Worm (Caenorhabditis elegans) whole organism, mixed stage, embryonic: ENCODE data around the gene scl-1.

ENCODE experiments used
- blmp-1 ChIP-seq: fragments of 150-350 bp; optimal IDR thresholded peaks from 2 replicates; lab custom pipeline; 2014; ENCODE audit warnings: missing biosample characterization, missing genetic modification characterization
- ceh-43 ChIP-seq: fragments of 200-800 bp; sonication (Bioruptor generic); optimal IDR thresholded peaks from 2 replicates; lab custom pipeline; 2018; ENCODE audit warnings: mild to moderate bottlenecking, missing genetic modification characterization, moderate library complexity, missing compliant biosample characterization
- ham-2 ChIP-seq: fragments of 200-800 bp; sonication (Bioruptor generic); optimal IDR thresholded peaks from 2 replicates; lab custom pipeline; 2018; ENCODE audit warnings: mild to moderate bottlenecking, missing genetic modification characterization, missing compliant biosample characterization
- lin-13 ChIP-seq: fragments of 150-350 bp; optimal IDR thresholded peaks from 2 replicates; lab custom pipeline; 2014; ENCODE audit warnings: missing biosample characterization, missing genetic modification characterization
- lsy-2 ChIP-seq: fragments of 150-350 bp; optimal IDR thresholded peaks from 2 replicates; lab custom pipeline; 2014; ENCODE audit warnings: missing biosample characterization, missing genetic modification characterization
- nhr-12 ChIP-seq: fragments of 150-350 bp; optimal IDR thresholded peaks from 2 replicates; lab custom pipeline; 2014; ENCODE audit warnings: missing biosample characterization, missing genetic modification characterization
- sptf-1 ChIP-seq: sonication (generic microtip); optimal IDR thresholded peaks from 2 replicates; lab custom pipeline; 2017; ENCODE audit warnings: mild to moderate bottlenecking, missing genetic modification characterization, moderate library complexity, missing compliant biosample characterization
- unc-120 ChIP-seq: sonication (generic microtip); optimal IDR thresholded peaks from 2 replicates; lab custom pipeline; 2017; ENCODE audit warnings: missing genetic modification characterization, missing compliant biosample characterization; ENCODE audit not compliant: poor library complexity, severe bottlenecking
- unc-62 ChIP-seq: fragments of 150-350 bp; optimal IDR thresholded peaks from 2 replicates; lab custom pipeline; 2014; ENCODE audit warnings: missing biosample characterization, missing genetic modification reagents, missing genetic modification characterization
- zip-8 ChIP-seq: fragments of 150-350 bp; optimal IDR thresholded peaks from 2 replicates; lab custom pipeline; 2014; ENCODE audit warnings: missing biosample characterization, missing genetic modification characterization

DNA sequence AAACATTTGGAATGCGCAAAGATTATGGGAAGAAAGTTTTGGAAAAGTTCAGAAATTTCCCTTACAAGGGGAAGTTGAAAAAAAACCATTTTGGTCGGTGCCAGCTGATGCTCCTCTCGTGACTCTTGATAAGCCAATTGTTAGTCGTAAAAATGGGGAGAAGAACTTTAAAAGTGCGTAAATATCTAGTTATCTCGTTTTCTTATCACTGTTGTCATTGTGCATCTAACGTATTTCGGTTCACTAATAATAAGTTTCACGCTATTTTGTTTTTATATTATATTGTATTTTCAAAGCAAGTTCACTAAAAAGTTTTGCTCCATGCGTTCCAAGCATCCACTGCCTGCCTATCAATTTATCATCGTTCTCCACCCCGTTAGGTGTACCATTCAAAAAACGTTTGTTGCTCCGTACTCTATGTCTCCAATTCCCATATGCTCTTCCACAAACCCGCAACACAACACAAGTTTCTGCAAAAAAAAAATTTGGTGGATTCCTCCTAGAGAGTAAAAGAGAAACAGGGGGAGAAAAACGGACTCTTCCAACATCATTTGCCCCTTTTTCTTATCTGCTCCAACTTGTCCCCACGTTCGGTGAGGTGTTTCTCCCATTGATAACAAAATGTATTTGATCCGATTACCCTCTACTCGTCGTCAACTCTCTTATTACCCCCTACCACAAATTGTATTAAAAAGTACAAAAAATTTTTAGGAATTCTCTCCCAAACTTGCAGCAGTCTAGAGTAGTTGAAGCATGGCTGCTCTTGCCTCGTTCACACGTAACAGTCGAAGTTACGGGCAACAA, 47.5 kb upstream of the scl-1 start, which contains the start of gene mbk-2:
- TF ChIP-seq blmp-1 (tag; lab: Kevin White, UChicago), result no peak
- TF ChIP-seq lin-13 (tag; lab: Kevin White, UChicago), result no peak
- TF ChIP-seq ham-2 (GFP tag; lab: Kevin White, UChicago), result no peak
- TF ChIP-seq sptf-1 (tag; lab: Kevin White, UChicago), result no peak
- no peak for TF ChIP-seq nhr-12 (tag; lab: Kevin White, UChicago)
- no peak for TF ChIP-seq zip-8 (tag; lab: Kevin White, UChicago)
- no peak for TF ChIP-seq unc-62 (GFP tag; lab: Kevin White, UChicago)
- no peak for TF ChIP-seq ceh-43 (GFP tag; lab: Kevin White, UChicago)
- no peak for TF ChIP-seq lsy-2 (tag; lab: Kevin White, UChicago)
- no peak for TF ChIP-seq unc-120 (tag; lab: Kevin White, UChicago)
